Worm (Caenorhabditis elegans): Measurements from ENCODE around the gene clec-163.
A peak's percentile ranks its signal among the peaks of the same experiment; 100 is the strongest.

The clec-163 gene

ce11 chrIII:10819778-10820177, 25.6 kb downstream of the clec-163 start (continued):
- TF ChIP-seq pax-3 (tag; optimal IDR thresholded peaks at IDR 0.05) (no peak), nhr-20 (tag; optimal IDR thresholded peaks at IDR 0.05) (peak; percentile 74), irx-1 (tag; optimal IDR thresholded peaks at IDR 0.05) (peak; percentile 37), ceh-88 (GFP tag; IDR thresholded peaks at IDR 0.05) (no peak), nhr-11 (tag; optimal IDR thresholded peaks at IDR 0.05) (peak; percentile 46), aly-2 (tag; optimal IDR thresholded peaks at IDR 0.05) (no peak), unc-130 (tag; optimal IDR thresholded peaks at IDR 0.05) (peak; percentile 79), nhr-85 (tag) (no peak), nhr-19 (GFP tag; conservative IDR thresholded peaks at IDR 0.05) (peak; percentile 74), lin-15B (tag; optimal IDR thresholded peaks at IDR 0.05) (no peak), mep-1 (tag; optimal IDR thresholded peaks at IDR 0.05) (no peak), xbp-1 (tag; optimal IDR thresholded peaks at IDR 0.05) (peak; percentile 52), egl-27 (tag; optimal IDR thresholded peaks at IDR 0.05) (no peak), ces-1 (GFP tag; optimal IDR thresholded peaks at IDR 0.05) (no peak), hlh-17 (GFP tag; optimal IDR thresholded peaks at IDR 0.05; ENCODE audit: borderline replicate concordance) (no peak)

- no peak for TF ChIP-seq hlh-4 (tag; optimal IDR thresholded peaks at IDR 0.05)
- no peak for TF ChIP-seq unc-130 (tag; optimal IDR thresholded peaks at IDR 0.05)
- no peak for TF ChIP-seq ceh-82 (tag; optimal IDR thresholded peaks at IDR 0.05)
- TF ChIP-seq rnt-1 (tag; optimal IDR thresholded peaks at IDR 0.05) = no peak
- no peak for TF ChIP-seq ceh-88 (GFP tag; IDR thresholded peaks at IDR 0.05)
- TF ChIP-seq alr-1 (tag; optimal IDR thresholded peaks at IDR 0.05; ENCODE audit: borderline replicate concordance) = no peak
- TF ChIP-seq efl-1 (optimal IDR thresholded peaks at IDR 0.05) = no peak
- TF ChIP-seq efl-1 (GFP tag; optimal IDR thresholded peaks at IDR 0.05 in 1 of 2) = peak in 1 of 2 experiments; percentile 2
- TF ChIP-seq elt-2 (tag; optimal IDR thresholded peaks at IDR 0.05) = peak; percentile 64
- no peak for TF ChIP-seq pag-3 (tag; optimal IDR thresholded peaks at IDR 0.05; ENCODE audit: borderline replicate concordance, insufficient read depth)
- no peak for TF ChIP-seq C34B4.2 (tag; optimal IDR thresholded peaks at IDR 0.05)
- no peak for TF ChIP-seq sptf-1 (tag; optimal IDR thresholded peaks at IDR 0.05)
- TF ChIP-seq snpc-4 (tag; optimal IDR thresholded peaks at IDR 0.05) = no peak
- TF ChIP-seq C04F5.9 (tag; optimal IDR thresholded peaks at IDR 0.05) = no peak
- TF ChIP-seq aha-1 (tag; optimal IDR thresholded peaks at IDR 0.05) = no peak
- no peak for TF ChIP-seq ztf-11 (tag; optimal IDR thresholded peaks at IDR 0.05)
- TF ChIP-seq Y116A8C.19 (tag; optimal IDR thresholded peaks at IDR 0.05; ENCODE audit: borderline replicate concordance) = no peak
- TF ChIP-seq nhr-19 (GFP tag; conservative IDR thresholded peaks at IDR 0.05) = no peak
- TF ChIP-seq blmp-1 (tag; optimal IDR thresholded peaks at IDR 0.05) = no peak
- no peak for TF ChIP-seq irx-1 (tag; optimal IDR thresholded peaks at IDR 0.05)
- TF ChIP-seq dsc-1 (tag; optimal IDR thresholded peaks at IDR 0.05) = no peak
- TF ChIP-seq skn-1 (tag; optimal IDR thresholded peaks at IDR 0.05) = no peak
- no peak for TF ChIP-seq ztf-4 (tag; optimal IDR thresholded peaks at IDR 0.05)
- TF ChIP-seq unc-86 (tag; optimal IDR thresholded peaks at IDR 0.05) = no peak
- TF ChIP-seq efl-3 (GFP tag; optimal IDR thresholded peaks at IDR 0.05) = no peak
- no peak for TF ChIP-seq ets-5 (GFP tag; IDR thresholded peaks at IDR 0.05)
- TF ChIP-seq lin-35 (GFP tag; optimal IDR thresholded peaks at IDR 0.05) = peak in 1 of 2 experiments; percentile 58
- TF ChIP-seq nhr-84 (tag; optimal IDR thresholded peaks at IDR 0.05) = no peak
- TF ChIP-seq tlp-1 (tag; optimal IDR thresholded peaks at IDR 0.05) = no peak
- no peak for TF ChIP-seq nhr-76 (tag; optimal IDR thresholded peaks at IDR 0.05)
- TF ChIP-seq pax-3 (tag; optimal IDR thresholded peaks at IDR 0.05) = no peak
- no peak for TF ChIP-seq unc-98 (GFP tag; IDR thresholded peaks at IDR 0.05)
- no peak for TF ChIP-seq nhr-11 (tag; optimal IDR thresholded peaks at IDR 0.05)
- no peak for TF ChIP-seq grh-1 (GFP tag; IDR thresholded peaks at IDR 0.05)
- no peak for TF ChIP-seq fkh-10 (GFP tag; optimal IDR thresholded peaks at IDR 0.05)
- no peak for TF ChIP-seq tbx-2 (tag; optimal IDR thresholded peaks at IDR 0.05)
- TF ChIP-seq mdl-1 (tag; optimal IDR thresholded peaks at IDR 0.05) = peak in 1 of 2 experiments; percentile 20
- no peak for TF ChIP-seq swsn-7 (tag; optimal IDR thresholded peaks at IDR 0.05)
- TF ChIP-seq lir-3 (tag; optimal IDR thresholded peaks at IDR 0.05; ENCODE audit: poor library complexity) = no peak
- no peak for TF ChIP-seq zip-4 (GFP tag; optimal IDR thresholded peaks at IDR 0.05)
- TF ChIP-seq unc-62 (GFP tag; optimal IDR thresholded peaks at IDR 0.05) = no peak
- no peak for TF ChIP-seq nhr-28 (tag; optimal IDR thresholded peaks at IDR 0.05)
These were observed 26.6 kb downstream of the clec-163 start for ce11 chrIII:10820592-10821242.
